Fruit fly (Drosophila melanogaster): Measurements from ENCODE around the gene ed.
A peak's percentile ranks its signal among the peaks of the same experiment; 100 is the strongest.

The ed gene

dm6 chr2L:4030236-4030943 lies 787 bp upstream of the ed start (continued):
- TF ChIP-seq Gug (GFP tag; IDR thresholded peaks at IDR 0.05) = peak; percentile 96
- no peak for TF ChIP-seq fd85E (GFP tag; optimal IDR thresholded peaks at IDR 0.05)
- TF ChIP-seq CG6276 (GFP tag; optimal IDR thresholded peaks at IDR 0.05) = peak; percentile 95
- TF ChIP-seq CG10631 (GFP tag; optimal IDR thresholded peaks at IDR 0.05) = peak; percentile 87
- peak; percentile 98 for TF ChIP-seq eg (GFP tag; IDR thresholded peaks at IDR 0.05)
- TF ChIP-seq Eip75B (GFP tag; optimal IDR thresholded peaks at IDR 0.05) = peak; percentile 45
- TF ChIP-seq Hr38 (GFP tag; optimal IDR thresholded peaks at IDR 0.05) = peak; percentile 57
- TF ChIP-seq Met (GFP tag; optimal IDR thresholded peaks at IDR 0.05) = peak; percentile 33
- TF ChIP-seq CG8119 (GFP tag; IDR thresholded peaks at IDR 0.05) = peak; percentile 98
- TF ChIP-seq net (GFP tag; optimal IDR thresholded peaks at IDR 0.05) = peak; percentile 85
- TF ChIP-seq topi (GFP tag; optimal IDR thresholded peaks at IDR 0.05) = peak; percentile 51
- peak; percentile 69 for TF ChIP-seq svp (GFP tag)
- TF ChIP-seq dsx (GFP tag; optimal IDR thresholded peaks at IDR 0.05; ENCODE audit: poor library complexity, severe bottlenecking) = peak; percentile 64
- peak; percentile 37 for TF ChIP-seq CG6854 (GFP tag; optimal IDR thresholded peaks at IDR 0.05)
- peak; percentile 58 for TF ChIP-seq CG10669 (GFP tag; optimal IDR thresholded peaks at IDR 0.05)
- peak; percentile 40 for TF ChIP-seq CG31627 (GFP tag; optimal IDR thresholded peaks at IDR 0.05)
- peak; percentile 14 for TF ChIP-seq CG8319 (GFP tag; optimal IDR thresholded peaks at IDR 0.05)
- peak; percentile 55 for TF ChIP-seq CG16779 (tag; optimal IDR thresholded peaks at IDR 0.05)
- peak; percentile 13 for TF ChIP-seq vri (GFP tag; optimal IDR thresholded peaks at IDR 0.05)
- TF ChIP-seq Ets96B (tag; optimal IDR thresholded peaks at IDR 0.05) = peak; percentile 72
- TF ChIP-seq CG8632 (GFP tag; optimal IDR thresholded peaks at IDR 0.05) = peak; percentile 48
- TF ChIP-seq pdm3 (GFP tag; optimal IDR thresholded peaks at IDR 0.05) = peak; percentile 88
- TF ChIP-seq achi (GFP tag; optimal IDR thresholded peaks at IDR 0.05) = peak; percentile 88
- peak; percentile 61 for TF ChIP-seq Hr39 (GFP tag; optimal IDR thresholded peaks at IDR 0.05)
- TF ChIP-seq Ets21C (GFP tag; optimal IDR thresholded peaks at IDR 0.05) = peak; percentile 27
- TF ChIP-seq Blimp-1 (GFP tag; optimal IDR thresholded peaks at IDR 0.05) = no peak
- peak; percentile 95 for TF ChIP-seq CG11294 (GFP tag; IDR thresholded peaks at IDR 0.05)
- TF ChIP-seq acj6 (GFP tag; optimal IDR thresholded peaks at IDR 0.05) = peak; percentile 78

dm6 chr2L:4034300-4034699 lies 3.1 kb downstream of the ed start:
- no peak for TF ChIP-seq achi (GFP tag; optimal IDR thresholded peaks at IDR 0.05)
- no peak for TF ChIP-seq CG8119 (GFP tag; IDR thresholded peaks at IDR 0.05)
- TF ChIP-seq fd59A (GFP tag; optimal IDR thresholded peaks at IDR 0.05) = no peak
- no peak for TF ChIP-seq CG10669 (GFP tag; optimal IDR thresholded peaks at IDR 0.05)
- no peak for TF ChIP-seq CG6276 (GFP tag; optimal IDR thresholded peaks at IDR 0.05)
- TF ChIP-seq CG7368 (GFP tag; optimal IDR thresholded peaks at IDR 0.05) = no peak
- TF ChIP-seq eg (GFP tag; IDR thresholded peaks at IDR 0.05) = no peak
- TF ChIP-seq CG6163 (GFP tag; IDR thresholded peaks at IDR 0.05) = no peak
- TF ChIP-seq CG10631 (GFP tag; optimal IDR thresholded peaks at IDR 0.05) = no peak
- TF ChIP-seq CG1621 (tag; optimal IDR thresholded peaks at IDR 0.05) = no peak
- no peak for TF ChIP-seq pdm3 (GFP tag; optimal IDR thresholded peaks at IDR 0.05)
- TF ChIP-seq net (GFP tag; optimal IDR thresholded peaks at IDR 0.05) = no peak
- TF ChIP-seq topi (GFP tag; optimal IDR thresholded peaks at IDR 0.05) = no peak
- no peak for TF ChIP-seq spab (GFP tag; optimal IDR thresholded peaks at IDR 0.05)
- no peak for TF ChIP-seq OdsH (GFP tag; optimal IDR thresholded peaks at IDR 0.05)
- TF ChIP-seq dac (GFP tag; optimal IDR thresholded peaks at IDR 0.05) = no peak
- no peak for TF ChIP-seq Met (GFP tag; optimal IDR thresholded peaks at IDR 0.05)
- TF ChIP-seq Hr4 (GFP tag; optimal IDR thresholded peaks at IDR 0.05) = no peak

- TF ChIP-seq achi (GFP tag; optimal IDR thresholded peaks at IDR 0.05) = no peak
- no peak for TF ChIP-seq CG6163 (GFP tag; IDR thresholded peaks at IDR 0.05)
- TF ChIP-seq CG8119 (GFP tag; IDR thresholded peaks at IDR 0.05) = no peak
- no peak for TF ChIP-seq CG6854 (GFP tag; optimal IDR thresholded peaks at IDR 0.05)
- no peak for TF ChIP-seq CG10631 (GFP tag; optimal IDR thresholded peaks at IDR 0.05)
- TF ChIP-seq CG10669 (GFP tag; optimal IDR thresholded peaks at IDR 0.05) = no peak
- TF ChIP-seq CG16779 (tag; optimal IDR thresholded peaks at IDR 0.05) = no peak
- no peak for TF ChIP-seq Smox (GFP tag; optimal IDR thresholded peaks at IDR 0.05)
- no peak for TF ChIP-seq CG9139 (GFP tag; optimal IDR thresholded peaks at IDR 0.05)
- TF ChIP-seq topi (GFP tag; optimal IDR thresholded peaks at IDR 0.05) = no peak
- TF ChIP-seq spab (GFP tag; optimal IDR thresholded peaks at IDR 0.05) = no peak
- no peak for TF ChIP-seq esn (GFP tag; optimal IDR thresholded peaks at IDR 0.05)
- TF ChIP-seq Ets21C (GFP tag; optimal IDR thresholded peaks at IDR 0.05) = no peak
- TF ChIP-seq CG11762 (GFP tag; optimal IDR thresholded peaks at IDR 0.05; ENCODE audit: insufficient read depth) = no peak
- TF ChIP-seq fkh (GFP tag; optimal IDR thresholded peaks at IDR 0.05) = no peak
Observed at dm6 chr2L:4036306-4036705, 5.1 kb downstream of the ed start.

Data from whole organism, prepupa.